4 fruit fly cellular contexts compared by ENCODE assay signal in the genomic region with DNA sequence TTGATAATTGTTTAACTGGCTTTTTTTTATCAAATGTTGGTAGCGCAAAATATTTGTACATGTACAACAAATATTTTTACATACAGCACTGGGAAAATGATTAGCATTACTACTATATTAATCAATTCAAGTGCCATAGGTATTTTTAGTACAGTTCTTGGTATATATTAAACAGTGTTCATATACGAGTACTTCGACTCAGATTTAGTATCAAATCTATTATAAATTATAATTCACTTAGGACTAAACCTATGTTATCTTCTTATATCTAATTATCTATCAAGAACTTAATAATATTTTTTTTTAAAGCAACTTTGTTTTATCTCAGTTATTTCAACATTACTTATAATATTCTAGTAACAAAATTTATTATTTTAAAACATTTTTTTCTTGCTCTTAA.
A peak's percentile ranks its signal among the peaks of the same experiment; 100 is the strongest.
TF ChIP-seq lines count a peak whose summit lies in the region.

No protein-coding gene starts in this region.

- no peak for TF ChIP-seq CTCF in whole organism, embryonic (GFP tag; optimal IDR thresholded peaks at IDR 0.05; lab: Kevin White, UChicago)

TF ChIP-seq in whole organism, adult, 20 proteins besides CTCF, POLR2A, EP300 and RAD21:
- peak; percentile 17 for TF ChIP-seq cic (GFP tag; optimal IDR thresholded peaks at IDR 0.05; lab: Kevin White, UChicago)
- no peak for TF ChIP-seq Clk (GFP tag; optimal IDR thresholded peaks at IDR 0.05; lab: Kevin White, UChicago)
- TF ChIP-seq CG11617 (GFP tag; optimal IDR thresholded peaks at IDR 0.05; lab: Kevin White, UChicago), result peak; percentile 87
- peak; percentile 67 for TF ChIP-seq CG33017 (tag; optimal IDR thresholded peaks at IDR 0.05; lab: Kevin White, UChicago)
- TF ChIP-seq CG7101 (tag; optimal IDR thresholded peaks at IDR 0.05; lab: Kevin White, UChicago), result peak; percentile 79
- TF ChIP-seq CG7045 (GFP tag; optimal IDR thresholded peaks at IDR 0.05; lab: Kevin White, UChicago), result peak; percentile 63
- TF ChIP-seq toe (GFP tag; optimal IDR thresholded peaks at IDR 0.05; lab: Kevin White, UChicago), result peak; percentile 26
- TF ChIP-seq CG12768 (GFP tag; optimal IDR thresholded peaks at IDR 0.05; lab: Kevin White, UChicago), result peak; percentile 72
- no peak for TF ChIP-seq Hr96 (GFP tag; optimal IDR thresholded peaks at IDR 0.05; lab: Kevin White, UChicago)
- no peak for TF ChIP-seq ovo (GFP tag; optimal IDR thresholded peaks at IDR 0.05; lab: Kevin White, UChicago)
- peak; percentile 67 for TF ChIP-seq CG14711 (tag; optimal IDR thresholded peaks at IDR 0.05; lab: Kevin White, UChicago)
- peak; percentile 29 for TF ChIP-seq tj (GFP tag; optimal IDR thresholded peaks at IDR 0.05; lab: Kevin White, UChicago)
- TF ChIP-seq pad (GFP tag; optimal IDR thresholded peaks at IDR 0.05; lab: Kevin White, UChicago), result peak; percentile 64

TF ChIP-seq in whole organism, embryonic, 481 proteins besides CTCF, POLR2A, EP300 and RAD21:
- TF ChIP-seq corto (GFP tag; optimal IDR thresholded peaks at IDR 0.05; lab: Kevin White, UChicago), result no peak
- TF ChIP-seq crol (GFP tag; IDR thresholded peaks at IDR 0.05; lab: Robert Waterston, UW), result no peak
- peak; percentile 23 for TF ChIP-seq CG9727 (GFP tag; optimal IDR thresholded peaks at IDR 0.05; lab: Kevin White, UChicago)
- TF ChIP-seq CG2712 (tag; optimal IDR thresholded peaks at IDR 0.05; lab: Kevin White, UChicago), result peak; percentile 25
- peak; percentile 5 for TF ChIP-seq Sox100B (GFP tag; optimal IDR thresholded peaks at IDR 0.05; lab: Kevin White, UChicago)
- no peak for TF ChIP-seq Hsf (GFP tag; optimal IDR thresholded peaks at IDR 0.05; lab: Kevin White, UChicago)
- TF ChIP-seq CG17829 (tag; optimal IDR thresholded peaks at IDR 0.05; lab: Kevin White, UChicago), result peak; percentile 4
- TF ChIP-seq CG11695 (GFP tag; IDR thresholded peaks at IDR 0.05; lab: Robert Waterston, UW), result 0 out of 3 replicates have a peak, but pooled peaks have one; percentile 8
- peak; percentile 56 for TF ChIP-seq CG18262 (tag; optimal IDR thresholded peaks at IDR 0.05; lab: Kevin White, UChicago)
- peak; percentile 45 for TF ChIP-seq dmrt99B (tag; optimal IDR thresholded peaks at IDR 0.05; lab: Kevin White, UChicago)
- peak; percentile 31 for TF ChIP-seq CG11504 (tag; optimal IDR thresholded peaks at IDR 0.05; lab: Kevin White, UChicago)
- no peak for TF ChIP-seq trh (GFP tag; optimal IDR thresholded peaks at IDR 0.05; lab: Kevin White, UChicago)
- 0 out of 2 replicates have a peak, but pooled peaks have one; percentile 18 for TF ChIP-seq Ptx1 (GFP tag; IDR thresholded peaks at IDR 0.05; lab: Robert Waterston, UW)
- no peak for TF ChIP-seq so (GFP tag; IDR thresholded peaks at IDR 0.05; lab: Robert Waterston, UW)
- TF ChIP-seq gem (tag; optimal IDR thresholded peaks at IDR 0.05; lab: Kevin White, UChicago), result peak; percentile 24
- TF ChIP-seq CG17361 (GFP tag; IDR thresholded peaks at IDR 0.05; lab: Robert Waterston, UW), result peak; percentile 56; the same call in 1 of the 3 replicates
- peak; percentile 31; the same call in 1 of the 2 replicates for TF ChIP-seq CG31441 (GFP tag; IDR thresholded peaks at IDR 0.05; lab: Robert Waterston, UW)

TF ChIP-seq in whole organism, prepupa, 60 proteins besides CTCF, POLR2A, EP300 and RAD21:
- TF ChIP-seq fd85E (GFP tag; optimal IDR thresholded peaks at IDR 0.05; lab: Kevin White, UChicago), result no peak
- no peak for TF ChIP-seq cyc (GFP tag; optimal IDR thresholded peaks at IDR 0.05; lab: Kevin White, UChicago)
- 0 out of 2 replicates have a peak, but pooled peaks have one; percentile 35 for TF ChIP-seq CG15336 (GFP tag; IDR thresholded peaks at IDR 0.05; lab: Robert Waterston, UW)
- TF ChIP-seq CG32006 (GFP tag; optimal IDR thresholded peaks at IDR 0.05; lab: Kevin White, UChicago), result peak; percentile 29
- 0 out of 3 replicates have a peak, but pooled peaks have one; percentile 24 for TF ChIP-seq CG8119 (GFP tag; IDR thresholded peaks at IDR 0.05; lab: Robert Waterston, UW)
- peak; percentile 23 for TF ChIP-seq CG4318 (GFP tag; optimal IDR thresholded peaks at IDR 0.05; lab: Kevin White, UChicago)
- peak; percentile 17 for TF ChIP-seq CG6276 (GFP tag; optimal IDR thresholded peaks at IDR 0.05; lab: Kevin White, UChicago)
- TF ChIP-seq svp (GFP tag; lab: Kevin White, UChicago), result peak; percentile 51
- TF ChIP-seq Eip78C (GFP tag; lab: Kevin White, UChicago), result peak; percentile 41

TF ChIP-seq in whole organism, pupa, 21 proteins besides CTCF, POLR2A, EP300 and RAD21:
- no peak for TF ChIP-seq CG9948 (tag; optimal IDR thresholded peaks at IDR 0.05; lab: Kevin White, UChicago)
- peak; percentile 25 for TF ChIP-seq CG14655 (GFP tag; optimal IDR thresholded peaks at IDR 0.05; lab: Kevin White, UChicago)
